Worm (Caenorhabditis elegans) whole organism, early embryonic: ENCODE results near the gene Y11D7A.9.

Source experiments
- B0310.2 ChIP-seq: sonication (generic microtip); optimal IDR thresholded peaks from 2 replicates; lab custom pipeline; 2016; ENCODE audit warnings: mild to moderate bottlenecking, missing genetic modification characterization, missing compliant biosample characterization
- F13C5.2 ChIP-seq: sonication (generic microtip); optimal IDR thresholded peaks from 2 replicates; lab custom pipeline; 2017; ENCODE audit warnings: mild to moderate bottlenecking, missing genetic modification characterization, inconsistent platforms, missing compliant biosample characterization
- ama-1 ChIP-seq: fragments of 150-350 bp; optimal IDR thresholded peaks from 2 replicates; lab custom pipeline; 2014
- hmg-4 ChIP-seq: fragments of 200-800 bp; sonication (Bioruptor generic); optimal IDR thresholded peaks from 2 replicates; lab custom pipeline; 2018; ENCODE audit warnings: mild to moderate bottlenecking, missing genetic modification characterization, missing compliant biosample characterization
- scrt-1 ChIP-seq: fragments of 200-800 bp; sonication (Bioruptor generic); IDR thresholded peaks from 2 replicates; pipeline ENCODE4 v1.3.6; 2022; ENCODE audit warnings: missing genetic modification characterization, missing compliant biosample characterization
- sea-1 ChIP-seq: fragments of 200-800 bp; sonication (Bioruptor generic); conservative IDR thresholded peaks from 2 replicates; pipeline ENCODE4 v1.3.6; 2022; ENCODE audit warnings: missing genetic modification characterization, missing compliant biosample characterization
- tbx-11 ChIP-seq: fragments of 200-800 bp; sonication (Bioruptor generic); IDR thresholded peaks from 2 replicates; pipeline ENCODE4 v1.3.6; 2022; ENCODE audit warnings: missing genetic modification characterization, missing compliant biosample characterization

ce11 chrIV:9260334-9260733 lies 4.4 kb upstream of the Y11D7A.9 start:
- TF ChIP-seq sea-1 (GFP tag; lab: Robert Waterston, UW): no peak
- TF ChIP-seq ama-1 (lab: Kevin White, UChicago): no peak
- TF ChIP-seq B0310.2 (tag; lab: Kevin White, UChicago): no peak
- TF ChIP-seq F13C5.2 (tag; lab: Kevin White, UChicago): no peak
- no peak for TF ChIP-seq tbx-11 (GFP tag; lab: Robert Waterston, UW)
- no peak for TF ChIP-seq hmg-4 (GFP tag; lab: Kevin White, UChicago)
- TF ChIP-seq scrt-1 (GFP tag; lab: Robert Waterston, UW): no peak
